Worm (Caenorhabditis elegans): ENCODE measurements around the gene T23F11.11.

- TF ChIP-seq dao-5 (tag; optimal IDR thresholded peaks at IDR 0.05) (no peak), him-1 (tag; optimal IDR thresholded peaks at IDR 0.05) (no peak)
These were observed 6.1 kb upstream of the T23F11.11 start, which contains the start of gene srg-10 for ce11 chrIII:4677466-4677865.

All from whole organism, L4/young adult.